Worm (Caenorhabditis elegans) whole organism, L2 larva: Measurements from ENCODE around the gene sup-18.

Source experiments
- ama-1 ChIP-seq: fragments of 150-350 bp; optimal IDR thresholded peaks from 2 replicates; lab custom pipeline; 2018; ENCODE audit warnings: inconsistent platforms
- lin-11 ChIP-seq: fragments of 150-350 bp; sonication (generic microtip); optimal IDR thresholded peaks from 2 replicates; lab custom pipeline; 2014; ENCODE audit warnings: missing biosample characterization, missing genetic modification characterization, inconsistent platforms, mixed read lengths
- lsy-2 ChIP-seq, 2 experiments: fragments of 150-350 bp in 1 of 2; sonication (generic microtip) in 1 of 2; optimal IDR thresholded peaks; 2 replicates each; lab custom pipeline; 2014 to 2017; ENCODE audit warnings: missing biosample characterization in 2 of 2, missing genetic modification characterization in 2 of 2
- nhr-237 ChIP-seq: fragments of 150-350 bp; optimal IDR thresholded peaks from 2 replicates; lab custom pipeline; 2014; ENCODE audit warnings: missing biosample characterization, missing genetic modification characterization
- nhr-6 ChIP-seq: fragments of 150-350 bp; optimal IDR thresholded peaks from 2 replicates; lab custom pipeline; 2014; ENCODE audit warnings: missing biosample characterization, missing genetic modification characterization
- ztf-11 ChIP-seq: sonication (generic microtip); optimal IDR thresholded peaks from 2 replicates; lab custom pipeline; 2017; ENCODE audit warnings: missing biosample characterization, missing genetic modification characterization

DNA sequence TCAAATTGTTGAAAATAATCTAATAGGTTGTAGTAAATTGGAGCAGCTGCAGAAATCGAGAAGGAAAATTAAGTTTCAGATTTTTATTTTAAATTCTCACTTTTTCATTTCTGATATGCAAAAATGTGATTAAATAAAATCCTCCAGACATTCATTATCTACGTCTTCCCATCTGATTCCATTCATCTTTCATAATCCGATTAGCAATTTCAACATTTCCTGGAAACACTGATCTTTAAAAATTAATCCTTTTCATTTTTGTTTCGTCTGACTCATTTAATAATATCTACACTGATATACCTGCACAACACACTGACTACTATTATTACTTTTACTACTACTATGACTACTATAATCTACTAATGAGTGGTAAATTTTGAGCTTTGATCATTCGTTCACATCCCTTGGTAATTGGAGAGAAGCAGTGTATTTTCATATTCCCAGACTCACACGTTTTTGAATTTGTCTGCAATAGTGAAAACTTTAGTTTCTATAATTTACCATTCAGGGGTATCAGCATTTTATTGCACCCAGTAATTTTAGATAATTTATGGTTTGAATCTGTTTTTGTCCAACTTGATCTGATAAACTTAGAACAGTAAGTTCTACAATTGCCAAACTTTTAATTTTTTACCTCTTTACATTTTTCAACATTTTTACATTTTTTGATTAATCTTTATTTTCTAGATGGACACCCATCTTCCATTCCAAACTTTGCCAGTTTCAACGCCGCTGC lies 39.6 kb downstream of the sup-18 start, which contains the start of gene ceh-23:
- TF ChIP-seq lin-11 (tag; lab: Kevin White, UChicago) (no peak), lsy-2 (tag; optimal IDR thresholded peaks at IDR 0.05; lab: Kevin White, UChicago) (no peak), ztf-11 (tag; lab: Kevin White, UChicago) (no peak), ama-1 (no peak), nhr-6 (tag; lab: Kevin White, UChicago) (no peak), nhr-237 (tag; lab: Kevin White, UChicago) (no peak)
